Fruit fly (Drosophila melanogaster): ENCODE results near the gene Pdp1.

Gene Pdp1

DNA sequence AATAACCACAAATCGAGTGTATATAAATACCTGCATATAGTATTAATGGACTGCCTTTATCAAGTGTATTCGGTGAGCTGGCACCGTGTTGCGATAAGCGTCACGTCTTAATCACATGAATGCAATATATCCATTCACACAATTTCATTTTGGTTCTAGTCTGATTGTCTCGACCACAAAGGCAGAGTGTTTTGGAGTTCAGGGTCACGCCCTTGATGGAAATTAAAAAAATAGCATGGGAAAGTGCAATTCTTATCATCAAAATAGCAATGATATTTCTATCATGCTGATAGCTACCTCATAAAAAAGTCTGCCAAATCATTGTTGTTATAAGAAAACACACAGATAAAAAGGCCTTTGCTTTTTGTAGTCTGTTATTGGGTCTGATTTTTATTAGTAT is 74.4 kb downstream of the Pdp1 start:
- TF ChIP-seq kay (GFP tag; ENCODE audit: borderline replicate concordance): peak; percentile 56
- TF ChIP-seq cic (GFP tag; optimal IDR thresholded peaks at IDR 0.05): peak; percentile 77
- no peak for TF ChIP-seq Mnt (GFP tag; optimal IDR thresholded peaks at IDR 0.05)
- TF ChIP-seq Hr96 (GFP tag; optimal IDR thresholded peaks at IDR 0.05): no peak

dm6 chr3L:7792249-7792648 is 74.9 kb downstream of the Pdp1 start:
- peak; percentile 23 for TF ChIP-seq kay (GFP tag; ENCODE audit: borderline replicate concordance)
- peak; percentile 69 for TF ChIP-seq tj (GFP tag; optimal IDR thresholded peaks at IDR 0.05)
- no peak for TF ChIP-seq Mnt (GFP tag; optimal IDR thresholded peaks at IDR 0.05)
- no peak for TF ChIP-seq Clk (GFP tag; optimal IDR thresholded peaks at IDR 0.05)
- no peak for TF ChIP-seq ovo (GFP tag; optimal IDR thresholded peaks at IDR 0.05)
- peak; percentile 44 for TF ChIP-seq CG14711 (tag; optimal IDR thresholded peaks at IDR 0.05)

DNA sequence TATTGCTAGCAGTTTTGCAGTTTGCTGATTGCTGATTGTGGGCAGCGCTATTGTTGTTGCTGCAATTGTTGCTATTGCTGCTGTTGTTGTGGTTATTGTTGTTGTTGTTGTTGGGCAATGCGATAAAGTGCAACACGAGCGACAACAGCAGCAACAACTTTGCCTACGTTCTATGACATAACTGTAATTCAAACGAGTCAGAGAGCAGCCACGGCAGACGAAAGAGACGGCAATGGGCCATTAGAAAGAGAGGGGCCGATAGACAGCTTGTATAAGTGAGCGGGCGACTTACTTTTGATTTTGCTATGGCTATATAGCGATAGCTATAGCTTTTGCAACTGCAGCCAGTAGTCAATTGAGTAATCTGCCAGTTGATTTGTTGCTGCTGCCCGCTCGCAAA is 76.9 kb downstream of the Pdp1 start:
- peak; percentile 82 for TF ChIP-seq CG12768 (GFP tag; optimal IDR thresholded peaks at IDR 0.05)
- TF ChIP-seq Crg-1 (GFP tag; optimal IDR thresholded peaks at IDR 0.05): no peak
- TF ChIP-seq CG11617 (GFP tag; optimal IDR thresholded peaks at IDR 0.05): no peak
- no peak for TF ChIP-seq cnc (optimal IDR thresholded peaks at IDR 0.05)
- peak; percentile 9 for TF ChIP-seq CG7101 (tag; optimal IDR thresholded peaks at IDR 0.05)
- TF ChIP-seq Clk (GFP tag; optimal IDR thresholded peaks at IDR 0.05): no peak
- TF ChIP-seq pad (GFP tag; optimal IDR thresholded peaks at IDR 0.05): peak; percentile 27
- no peak for TF ChIP-seq Mnt (GFP tag; optimal IDR thresholded peaks at IDR 0.05)
- TF ChIP-seq CG7045 (GFP tag; optimal IDR thresholded peaks at IDR 0.05): no peak
- TF ChIP-seq kay (GFP tag; ENCODE audit: borderline replicate concordance): no peak
- TF ChIP-seq CG1620 (GFP tag; optimal IDR thresholded peaks at IDR 0.05): no peak
- TF ChIP-seq CG5204 (GFP tag; optimal IDR thresholded peaks at IDR 0.05): no peak
- peak; percentile 77 for TF ChIP-seq cic (GFP tag; optimal IDR thresholded peaks at IDR 0.05)

DNA sequence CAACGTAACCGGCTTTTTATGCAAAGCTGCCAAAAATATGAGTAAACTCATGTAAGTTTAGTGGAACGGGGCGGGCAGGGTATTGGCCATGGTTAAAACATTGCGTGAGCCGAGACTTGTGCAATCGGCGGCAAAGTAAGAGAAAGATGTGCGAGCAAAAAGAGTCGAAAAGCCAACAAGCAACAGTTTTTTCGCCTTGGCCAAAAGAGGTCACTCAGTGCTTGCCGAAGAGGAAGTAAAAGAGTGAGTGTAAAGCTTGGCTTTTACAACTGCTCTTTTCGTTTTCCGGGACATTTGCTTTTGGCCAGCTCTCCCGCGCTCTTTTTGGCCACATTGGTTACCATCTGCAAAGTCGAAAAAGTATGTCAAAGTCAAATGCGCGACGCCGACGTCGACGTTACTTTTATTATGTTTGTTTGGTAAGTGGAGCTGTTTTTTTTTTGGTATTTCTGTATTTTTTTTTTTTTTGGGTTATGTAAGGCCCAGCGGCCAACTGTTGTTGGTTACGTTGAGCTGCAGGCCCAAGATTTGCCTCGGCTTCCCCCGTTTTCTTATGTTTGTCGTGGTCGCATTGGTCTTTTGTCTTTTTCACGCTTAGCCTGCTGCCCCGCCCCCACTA is 79.3 kb downstream of the Pdp1 start:
- TF ChIP-seq tj (GFP tag; optimal IDR thresholded peaks at IDR 0.05) (peak; percentile 55), Crg-1 (GFP tag; optimal IDR thresholded peaks at IDR 0.05) (no peak)

- TF ChIP-seq bab1 (GFP tag; optimal IDR thresholded peaks at IDR 0.05) (no peak), CG14711 (tag; optimal IDR thresholded peaks at IDR 0.05) (no peak), Mnt (GFP tag; optimal IDR thresholded peaks at IDR 0.05) (no peak), Hr96 (GFP tag; optimal IDR thresholded peaks at IDR 0.05) (no peak), Crg-1 (GFP tag; optimal IDR thresholded peaks at IDR 0.05) (no peak), toe (GFP tag; optimal IDR thresholded peaks at IDR 0.05) (no peak), tj (GFP tag; optimal IDR thresholded peaks at IDR 0.05) (no peak), CG5204 (GFP tag; optimal IDR thresholded peaks at IDR 0.05) (no peak), CG11617 (GFP tag; optimal IDR thresholded peaks at IDR 0.05) (no peak), kay (GFP tag; ENCODE audit: borderline replicate concordance) (no peak), CG7045 (GFP tag; optimal IDR thresholded peaks at IDR 0.05) (no peak), Clk (GFP tag; optimal IDR thresholded peaks at IDR 0.05) (no peak), CG12768 (GFP tag; optimal IDR thresholded peaks at IDR 0.05) (no peak), CG33017 (tag; optimal IDR thresholded peaks at IDR 0.05) (no peak), cic (GFP tag; optimal IDR thresholded peaks at IDR 0.05) (no peak), pad (GFP tag; optimal IDR thresholded peaks at IDR 0.05) (no peak), ovo (GFP tag; optimal IDR thresholded peaks at IDR 0.05) (no peak), CG1620 (GFP tag; optimal IDR thresholded peaks at IDR 0.05) (no peak), cnc (optimal IDR thresholded peaks at IDR 0.05) (no peak)
Observed at dm6 chr3L:7786989-7787388, 80.2 kb downstream of the Pdp1 start.

dm6 chr3L:7786263-7786662 is 80.9 kb downstream of the Pdp1 start:
- TF ChIP-seq ovo (GFP tag; optimal IDR thresholded peaks at IDR 0.05): no peak
- TF ChIP-seq Clk (GFP tag; optimal IDR thresholded peaks at IDR 0.05): no peak
- no peak for TF ChIP-seq CG12768 (GFP tag; optimal IDR thresholded peaks at IDR 0.05)
- TF ChIP-seq pad (GFP tag; optimal IDR thresholded peaks at IDR 0.05): no peak
- no peak for TF ChIP-seq toe (GFP tag; optimal IDR thresholded peaks at IDR 0.05)
- no peak for TF ChIP-seq CG7101 (tag; optimal IDR thresholded peaks at IDR 0.05)
- no peak for TF ChIP-seq Hr96 (GFP tag; optimal IDR thresholded peaks at IDR 0.05)
- TF ChIP-seq CG5204 (GFP tag; optimal IDR thresholded peaks at IDR 0.05): no peak
- TF ChIP-seq CG7045 (GFP tag; optimal IDR thresholded peaks at IDR 0.05): no peak

- no peak for TF ChIP-seq Crg-1 (GFP tag; optimal IDR thresholded peaks at IDR 0.05)
- TF ChIP-seq Hr96 (GFP tag; optimal IDR thresholded peaks at IDR 0.05): no peak
- TF ChIP-seq bab1 (GFP tag; optimal IDR thresholded peaks at IDR 0.05): peak; percentile 83
- peak; percentile 47 for TF ChIP-seq CG1620 (GFP tag; optimal IDR thresholded peaks at IDR 0.05)
- peak; percentile 37 for TF ChIP-seq CG5204 (GFP tag; optimal IDR thresholded peaks at IDR 0.05)
- peak; percentile 28 for TF ChIP-seq CG11617 (GFP tag; optimal IDR thresholded peaks at IDR 0.05)
- TF ChIP-seq CG7045 (GFP tag; optimal IDR thresholded peaks at IDR 0.05): peak; percentile 31
- TF ChIP-seq CG14711 (tag; optimal IDR thresholded peaks at IDR 0.05): peak; percentile 66
- peak; percentile 47 for TF ChIP-seq CG33017 (tag; optimal IDR thresholded peaks at IDR 0.05)
- TF ChIP-seq CG7101 (tag; optimal IDR thresholded peaks at IDR 0.05): peak; percentile 73
- TF ChIP-seq tj (GFP tag; optimal IDR thresholded peaks at IDR 0.05): peak; percentile 36
Observed at dm6 chr3L:7783383-7783782, 83.8 kb downstream of the Pdp1 start.

All from whole organism, adult.